Fruit fly (Drosophila melanogaster) whole organism, adult: ENCODE data around the gene CG7300.

Source experiments
- CG11617 ChIP-seq: fragments of 200-800 bp; sonication (Bioruptor generic); optimal IDR thresholded peaks from 2 replicates; lab custom pipeline; 2017; ENCODE audit warnings: mild to moderate bottlenecking, missing biosample characterization, missing genetic modification reagents, missing genetic modification characterization
- CG12768 ChIP-seq: fragments of 200-800 bp; sonication (Bioruptor generic); optimal IDR thresholded peaks from 2 replicates; lab custom pipeline; 2017; ENCODE audit warnings: missing biosample characterization, missing genetic modification characterization, mild to moderate bottlenecking, moderate library complexity, missing genetic modification reagents
- CG14711 ChIP-seq: fragments of 200-800 bp; sonication (Bioruptor generic); optimal IDR thresholded peaks from 2 replicates; lab custom pipeline; 2018; ENCODE audit warnings: missing biosample characterization, mild to moderate bottlenecking, missing genetic modification characterization, moderate library complexity
- CG1620 ChIP-seq: fragments of 200-800 bp; sonication (Bioruptor generic); optimal IDR thresholded peaks from 2 replicates; lab custom pipeline; 2016; ENCODE audit warnings: missing biosample characterization, missing genetic modification characterization
- CG33017 ChIP-seq: fragments of 200-800 bp; sonication (Bioruptor generic); optimal IDR thresholded peaks from 2 replicates; lab custom pipeline; 2018; ENCODE audit warnings: missing biosample characterization, mild to moderate bottlenecking, missing genetic modification characterization, moderate library complexity
- CG5204 ChIP-seq: fragments of 200-800 bp; sonication (Bioruptor generic); optimal IDR thresholded peaks from 2 replicates; lab custom pipeline; 2016; ENCODE audit warnings: missing biosample characterization, missing genetic modification characterization
- CG7045 ChIP-seq: fragments of 200-800 bp; sonication (Bioruptor generic); optimal IDR thresholded peaks from 2 replicates; lab custom pipeline; 2017; ENCODE audit warnings: missing biosample characterization, mild to moderate bottlenecking, missing genetic modification characterization
- CG7101 ChIP-seq: fragments of 200-800 bp; sonication (Bioruptor generic); optimal IDR thresholded peaks from 2 replicates; lab custom pipeline; 2018; ENCODE audit warnings: missing biosample characterization, mild to moderate bottlenecking, missing genetic modification characterization, moderate library complexity
- Crg-1 ChIP-seq: fragments of 200-800 bp; sonication (Bioruptor generic); optimal IDR thresholded peaks from 2 replicates; lab custom pipeline; 2016; ENCODE audit warnings: missing biosample characterization, missing genetic modification characterization
- Hr96 ChIP-seq: fragments of 200-800 bp; sonication (Bioruptor generic); optimal IDR thresholded peaks from 2 replicates; lab custom pipeline; 2016; ENCODE audit warnings: missing biosample characterization, missing genetic modification characterization
- Mnt ChIP-seq: fragments of 200-800 bp; sonication (Bioruptor generic); optimal IDR thresholded peaks from 2 replicates; lab custom pipeline; 2016; ENCODE audit warnings: missing biosample characterization, mild to moderate bottlenecking, missing genetic modification characterization
- bab1 ChIP-seq: fragments of 200-800 bp; sonication (Bioruptor generic); optimal IDR thresholded peaks from 3 replicates; lab custom pipeline; 2019; ENCODE audit warnings: missing biosample characterization, mild to moderate bottlenecking, missing genetic modification characterization, moderate library complexity
- cic ChIP-seq: fragments of 200-800 bp; sonication (Bioruptor generic); optimal IDR thresholded peaks from 2 replicates; lab custom pipeline; 2017; ENCODE audit warnings: missing biosample characterization, mild to moderate bottlenecking, missing genetic modification characterization, moderate library complexity
- cnc ChIP-seq, 2 experiments: fragments of >200 bp; optimal IDR thresholded peaks; 2 replicates each; lab custom pipeline; 2017
- kay ChIP-seq: fragments of 200-800 bp; sonication (Bioruptor generic); peaks from one replicate; lab custom pipeline; 2016; ENCODE audit warnings: missing biosample characterization, missing genetic modification characterization, borderline replicate concordance
- ovo ChIP-seq: fragments of 200-800 bp; sonication (Bioruptor generic); optimal IDR thresholded peaks from 2 replicates; lab custom pipeline; 2016; ENCODE audit warnings: missing biosample characterization, missing genetic modification characterization
- pad ChIP-seq: fragments of 200-800 bp; sonication (Bioruptor generic); optimal IDR thresholded peaks from 3 replicates; lab custom pipeline; 2017; ENCODE audit warnings: missing biosample characterization, missing genetic modification characterization, mild to moderate bottlenecking, moderate library complexity, missing genetic modification reagents
- tj ChIP-seq: fragments of 200-800 bp; sonication (Bioruptor generic); optimal IDR thresholded peaks from 3 replicates; lab custom pipeline; 2017; ENCODE audit warnings: missing biosample characterization, mild to moderate bottlenecking, missing genetic modification characterization, moderate library complexity
- toe ChIP-seq: fragments of 200-800 bp; sonication (Bioruptor generic); optimal IDR thresholded peaks from 2 replicates; lab custom pipeline; 2016; ENCODE audit warnings: missing biosample characterization, missing genetic modification characterization

The CG7300 gene

dm6 chr2L:10687794-10688185 is 10.1 kb downstream of the CG7300 start:
- TF ChIP-seq CG11617 (GFP tag; lab: Kevin White, UChicago) (no peak), CG7045 (GFP tag; lab: Kevin White, UChicago) (no peak), bab1 (GFP tag; lab: Kevin White, UChicago) (no peak), CG14711 (tag; lab: Kevin White, UChicago) (no peak), pad (no peak), cic (GFP tag; lab: Kevin White, UChicago) (no peak), ovo (no peak), CG5204 (GFP tag; lab: Kevin White, UChicago) (no peak), tj (no peak), cnc (optimal IDR thresholded peaks at IDR 0.05; lab: Kevin White, UChicago) (no peak), kay (GFP tag; lab: Kevin White, UChicago) (no peak), toe (GFP tag; lab: Kevin White, UChicago) (no peak), CG33017 (tag; lab: Kevin White, UChicago) (no peak)

DNA sequence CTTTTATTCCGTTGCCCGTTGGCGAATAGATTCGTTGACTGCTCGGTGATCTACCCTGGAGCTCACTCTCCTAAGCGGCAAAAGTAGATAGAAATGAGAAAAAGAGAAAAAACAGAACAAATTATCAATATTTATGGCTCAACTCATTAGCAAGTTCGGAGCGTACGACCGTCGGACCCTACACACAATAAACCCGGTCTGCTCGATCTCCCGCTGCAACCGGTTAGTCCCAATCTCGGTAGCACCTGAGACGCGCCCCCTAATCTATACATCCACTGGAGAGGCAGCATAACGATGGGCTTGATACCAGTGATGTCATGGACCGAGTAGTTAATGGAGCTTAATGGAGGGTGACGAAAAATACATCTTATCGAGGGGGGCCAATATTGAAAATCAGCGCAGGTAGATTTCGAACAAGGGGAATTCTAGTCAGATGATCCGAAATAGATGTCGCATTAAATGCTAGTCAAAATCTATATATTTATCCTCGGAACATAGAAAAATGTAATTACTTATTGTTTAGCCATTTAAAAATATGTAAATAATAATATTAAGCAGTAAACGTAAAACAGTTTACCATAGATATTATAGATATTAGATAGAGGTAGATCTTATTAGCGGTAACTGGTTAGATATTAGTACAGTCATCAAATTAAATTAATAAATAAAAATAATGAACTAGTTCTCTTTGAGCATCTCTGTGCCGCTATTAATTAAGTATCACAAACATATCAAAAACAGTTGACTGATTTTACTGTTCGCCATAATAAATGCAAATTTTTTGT is 10.6 kb downstream of the CG7300 start, which contains the start of gene CG7296:
Gene CG7296 (minus strand): TSS at position 58 of the 785 bp plus-strand sequence.
- TF ChIP-seq cnc (optimal IDR thresholded peaks at IDR 0.05; lab: Kevin White, UChicago) (no peak), CG12768 (GFP tag; lab: Kevin White, UChicago) (no peak), toe (GFP tag; lab: Kevin White, UChicago) (no peak), CG11617 (GFP tag; lab: Kevin White, UChicago) (no peak), CG7045 (GFP tag; lab: Kevin White, UChicago) (no peak), Crg-1 (GFP tag; lab: Kevin White, UChicago) (no peak), CG33017 (tag; lab: Kevin White, UChicago) (no peak), cic (GFP tag; lab: Kevin White, UChicago) (no peak), Mnt (no peak)

- no peak for TF ChIP-seq cnc (optimal IDR thresholded peaks at IDR 0.05; lab: Kevin White, UChicago)
- TF ChIP-seq CG5204 (GFP tag; lab: Kevin White, UChicago) = no peak
- no peak for TF ChIP-seq CG1620
- no peak for TF ChIP-seq Hr96
- no peak for TF ChIP-seq CG7045 (GFP tag; lab: Kevin White, UChicago)
- TF ChIP-seq ovo = no peak
- TF ChIP-seq toe (GFP tag; lab: Kevin White, UChicago) = no peak
- TF ChIP-seq CG7101 (tag; lab: Kevin White, UChicago) = no peak
- TF ChIP-seq Mnt = no peak
- TF ChIP-seq cic (GFP tag; lab: Kevin White, UChicago) = no peak
- TF ChIP-seq bab1 (GFP tag; lab: Kevin White, UChicago) = no peak
These were observed 12.2 kb downstream of the CG7300 start for dm6 chr2L:10685666-10686065.

dm6 chr2L:10684309-10684708 is 13.5 kb downstream of the CG7300 start, which contains the start of gene CG7299:
Gene CG7299 (minus strand): TSS chr2L:10684409.
- TF ChIP-seq cic (GFP tag; lab: Kevin White, UChicago) = no peak
- no peak for TF ChIP-seq Mnt
- no peak for TF ChIP-seq CG1620
- TF ChIP-seq cnc (optimal IDR thresholded peaks at IDR 0.05; lab: Kevin White, UChicago) = no peak
- TF ChIP-seq CG14711 (tag; lab: Kevin White, UChicago) = no peak
- no peak for TF ChIP-seq CG33017 (tag; lab: Kevin White, UChicago)
- no peak for TF ChIP-seq Crg-1 (GFP tag; lab: Kevin White, UChicago)
- no peak for TF ChIP-seq kay (GFP tag; lab: Kevin White, UChicago)
- TF ChIP-seq bab1 (GFP tag; lab: Kevin White, UChicago) = no peak
- TF ChIP-seq Hr96 = no peak
- no peak for TF ChIP-seq pad
- no peak for TF ChIP-seq CG5204 (GFP tag; lab: Kevin White, UChicago)
- no peak for TF ChIP-seq CG12768 (GFP tag; lab: Kevin White, UChicago)

DNA sequence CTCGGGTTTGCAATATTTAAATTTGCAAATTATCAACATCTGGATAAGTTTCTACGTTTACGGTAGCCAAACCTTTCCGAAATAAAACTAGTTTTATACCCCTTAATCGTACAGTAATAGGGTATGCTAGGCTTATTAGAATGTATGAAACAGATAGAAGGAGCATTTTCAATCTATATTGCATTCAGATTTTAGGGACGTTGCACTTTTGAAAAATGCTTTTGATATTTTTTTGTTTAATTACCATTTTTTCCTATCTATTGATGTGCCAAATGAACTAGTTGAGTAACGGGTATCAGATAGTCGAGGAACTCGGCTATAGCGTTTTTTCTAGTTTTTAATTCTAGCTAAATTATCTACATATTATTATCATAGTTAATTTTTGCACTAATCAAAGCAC is 14.9 kb downstream of the CG7300 start:
- TF ChIP-seq CG1620 (no peak), cnc (optimal IDR thresholded peaks at IDR 0.05; lab: Kevin White, UChicago) (no peak), CG14711 (tag; lab: Kevin White, UChicago) (no peak), kay (GFP tag; lab: Kevin White, UChicago) (no peak), Crg-1 (GFP tag; lab: Kevin White, UChicago) (no peak), CG5204 (GFP tag; lab: Kevin White, UChicago) (no peak), CG12768 (GFP tag; lab: Kevin White, UChicago) (no peak), CG7101 (tag; lab: Kevin White, UChicago) (no peak), Hr96 (no peak), Mnt (no peak), cic (GFP tag; lab: Kevin White, UChicago) (no peak)

DNA sequence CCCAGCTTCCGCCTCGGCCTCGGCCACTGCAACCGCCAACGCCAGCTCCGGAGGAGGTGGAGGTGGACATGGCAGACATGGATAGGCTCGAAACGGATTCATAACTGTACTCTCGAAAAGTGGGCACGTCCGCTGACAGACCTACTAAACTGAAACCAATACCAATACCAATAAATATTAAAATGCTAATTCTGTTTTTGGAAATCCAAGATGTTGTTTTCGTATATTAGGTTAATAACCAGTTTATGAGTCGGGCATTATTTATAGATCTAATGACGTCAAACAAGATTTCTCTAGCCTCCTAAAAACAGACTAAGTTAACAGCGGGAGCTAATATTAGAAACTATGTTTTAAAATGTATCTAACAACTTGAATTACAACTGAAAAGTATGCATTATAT is 15.6 kb downstream of the CG7300 start:
- TF ChIP-seq CG1620 = no peak
- TF ChIP-seq cnc (optimal IDR thresholded peaks at IDR 0.05; lab: Kevin White, UChicago) = no peak
- no peak for TF ChIP-seq CG5204 (GFP tag; lab: Kevin White, UChicago)
- no peak for TF ChIP-seq CG14711 (tag; lab: Kevin White, UChicago)
- TF ChIP-seq kay (GFP tag; lab: Kevin White, UChicago) = no peak
- no peak for TF ChIP-seq Mnt
- no peak for TF ChIP-seq CG11617 (GFP tag; lab: Kevin White, UChicago)
- TF ChIP-seq tj = no peak
- no peak for TF ChIP-seq CG7045 (GFP tag; lab: Kevin White, UChicago)
- no peak for TF ChIP-seq CG7101 (tag; lab: Kevin White, UChicago)
- no peak for TF ChIP-seq Hr96
- TF ChIP-seq CG33017 (tag; lab: Kevin White, UChicago) = no peak
- no peak for TF ChIP-seq bab1 (GFP tag; lab: Kevin White, UChicago)
- TF ChIP-seq ovo = no peak
- no peak for TF ChIP-seq CG12768 (GFP tag; lab: Kevin White, UChicago)
- no peak for TF ChIP-seq cic (GFP tag; lab: Kevin White, UChicago)
- no peak for TF ChIP-seq Crg-1 (GFP tag; lab: Kevin White, UChicago)
- TF ChIP-seq toe (GFP tag; lab: Kevin White, UChicago) = no peak
